Worm (Caenorhabditis elegans) whole organism, young adult: ENCODE results near the gene frpr-3.
A peak's percentile ranks its signal among the peaks of the same experiment; 100 is the strongest.

Experiments used
- B0261.1 ChIP-seq: sonication (generic microtip); optimal IDR thresholded peaks from 2 replicates; lab custom pipeline; 2016; ENCODE audit warnings: mild to moderate bottlenecking, missing genetic modification characterization, moderate library complexity, missing compliant biosample characterization
- B0336.3 ChIP-seq: fragments of 200-800 bp; sonication (Bioruptor generic); IDR thresholded peaks from 2 replicates; pipeline ENCODE4 v1.3.6; 2022; ENCODE audit warnings: missing genetic modification characterization, missing compliant biosample characterization
- F10E7.11 ChIP-seq: sonication (generic microtip); optimal IDR thresholded peaks from 2 replicates; lab custom pipeline; 2017; ENCODE audit warnings: mild to moderate bottlenecking, missing genetic modification characterization, moderate library complexity, missing compliant biosample characterization
- F57A8.1 ChIP-seq: fragments of 200-800 bp; sonication (Bioruptor generic); optimal IDR thresholded peaks from 2 replicates; lab custom pipeline; 2018; ENCODE audit warnings: mild to moderate bottlenecking, missing genetic modification characterization, moderate library complexity, missing compliant biosample characterization
- F57C9.4 ChIP-seq: sonication (generic microtip); optimal IDR thresholded peaks from 2 replicates; lab custom pipeline; 2017; ENCODE audit warnings: mild to moderate bottlenecking, missing genetic modification characterization, missing compliant biosample characterization
- K12H6.12 ChIP-seq: fragments of 200-800 bp; sonication (Bioruptor generic); optimal IDR thresholded peaks from 2 replicates; lab custom pipeline; 2018; ENCODE audit warnings: mild to moderate bottlenecking, missing genetic modification characterization, missing compliant biosample characterization
- T07F8.4 ChIP-seq: sonication (generic microtip); optimal IDR thresholded peaks from 2 replicates; lab custom pipeline; 2016; ENCODE audit warnings: mild to moderate bottlenecking, missing genetic modification characterization, moderate library complexity, missing compliant biosample characterization
- Y53G8AR.9 ChIP-seq: fragments of 200-800 bp; sonication (Bioruptor generic); conservative IDR thresholded peaks from 2 replicates; pipeline ENCODE4 v1.3.6; 2022; ENCODE audit warnings: missing genetic modification reagents, missing genetic modification characterization, missing compliant biosample characterization
- Y56A3A.18 ChIP-seq: fragments of 200-800 bp; sonication (Bioruptor generic); IDR thresholded peaks from 2 replicates; pipeline ENCODE4 v1.3.6; 2022; ENCODE audit warnings: missing genetic modification reagents, missing genetic modification characterization, missing compliant biosample characterization
- Y67H2A.10 ChIP-seq: fragments of 200-800 bp; sonication (Bioruptor generic); conservative IDR thresholded peaks from 2 replicates; pipeline ENCODE4 v1.3.6; 2022; ENCODE audit warnings: missing genetic modification reagents, missing genetic modification characterization, missing compliant biosample characterization
- Y79H2A.3 ChIP-seq: fragments of 200-800 bp; sonication (Bioruptor generic); conservative IDR thresholded peaks from 2 replicates; pipeline ENCODE4 v1.3.6; 2022; ENCODE audit warnings: missing genetic modification reagents, missing genetic modification characterization, missing compliant biosample characterization
- Y95B8A.8 ChIP-seq: fragments of 200-800 bp; sonication (Bioruptor generic); IDR thresholded peaks from 2 replicates; pipeline ENCODE4 v1.3.6; 2022; ENCODE audit warnings: missing genetic modification reagents, missing genetic modification characterization, missing compliant biosample characterization
- ama-1 ChIP-seq, 3 experiments: fragments of 150-350 bp in 1 of 3; sonication (generic microtip) in 2 of 3; optimal IDR thresholded peaks; 2 replicates each; lab custom pipeline; 2014 to 2018; ENCODE audit warnings: missing biosample characterization in 2 of 3, missing genetic modification characterization in 2 of 3, missing genetic modification reagents in 2 of 3
- aptf-3 ChIP-seq: fragments of 200-800 bp; sonication (Bioruptor generic); IDR thresholded peaks from 2 replicates; pipeline ENCODE4 v1.3.6; 2022; ENCODE audit warnings: missing genetic modification characterization, missing compliant biosample characterization
- athp-1 ChIP-seq: sonication (generic microtip); optimal IDR thresholded peaks from 2 replicates; lab custom pipeline; 2017; ENCODE audit warnings: mild to moderate bottlenecking, missing genetic modification characterization, missing compliant biosample characterization
- attf-6 ChIP-seq: fragments of 200-800 bp; sonication (Bioruptor generic); IDR thresholded peaks from 2 replicates; pipeline ENCODE4 v1.3.6; 2022; ENCODE audit warnings: missing genetic modification reagents, missing genetic modification characterization, missing compliant biosample characterization
- ccch-3 ChIP-seq: fragments of 200-800 bp; sonication (Bioruptor generic); optimal IDR thresholded peaks from 2 replicates; lab custom pipeline; 2018; ENCODE audit warnings: mild to moderate bottlenecking, missing genetic modification characterization, missing compliant biosample characterization
- ceh-58 ChIP-seq: fragments of 200-800 bp; sonication (Bioruptor generic); IDR thresholded peaks from 2 replicates; pipeline ENCODE4 v1.3.6; 2022; ENCODE audit warnings: missing genetic modification characterization, missing compliant biosample characterization
- ceh-91 ChIP-seq: fragments of 200-800 bp; sonication (Bioruptor generic); IDR thresholded peaks from 2 replicates; pipeline ENCODE4 v1.3.6; 2022; ENCODE audit warnings: missing genetic modification reagents, missing genetic modification characterization, missing compliant biosample characterization
- die-1 ChIP-seq: sonication (generic microtip); optimal IDR thresholded peaks from 2 replicates; lab custom pipeline; 2016; ENCODE audit warnings: missing genotype, mild to moderate bottlenecking, missing genetic modification characterization, missing compliant biosample characterization
- egl-18 ChIP-seq: fragments of 200-800 bp; sonication (Bioruptor generic); IDR thresholded peaks from 2 replicates; pipeline ENCODE4 v1.3.6; 2022; ENCODE audit warnings: missing genetic modification reagents, missing genetic modification characterization, missing compliant biosample characterization
- ekl-4 ChIP-seq: fragments of 200-800 bp; sonication (Bioruptor generic); IDR thresholded peaks from 2 replicates; pipeline ENCODE4 v1.3.6; 2022; ENCODE audit warnings: missing genetic modification reagents, missing genetic modification characterization, missing compliant biosample characterization
- ets-4 ChIP-seq: fragments of 200-800 bp; sonication (Bioruptor generic); optimal IDR thresholded peaks from 2 replicates; lab custom pipeline; 2018; ENCODE audit warnings: mild to moderate bottlenecking, missing genetic modification characterization, missing compliant biosample characterization
- him-1 ChIP-seq: sonication (generic microtip); optimal IDR thresholded peaks from 2 replicates; lab custom pipeline; 2016; ENCODE audit warnings: missing genotype, missing genetic modification reagents, missing genetic modification characterization, missing compliant biosample characterization
- hmg-1.2 ChIP-seq: fragments of 200-800 bp; sonication (Bioruptor generic); IDR thresholded peaks from 2 replicates; pipeline ENCODE4 v1.3.6; 2022; ENCODE audit warnings: missing genetic modification reagents, missing genetic modification characterization, missing compliant biosample characterization
- hrde-1 ChIP-seq: sonication (generic microtip); optimal IDR thresholded peaks from 2 replicates; lab custom pipeline; 2016; ENCODE audit warnings: missing genetic modification characterization, mild to moderate bottlenecking, missing compliant biosample characterization, moderate library complexity, missing genotype, missing genetic modification reagents, borderline replicate concordance
- hsf-1 ChIP-seq: fragments of 200-800 bp; sonication (Bioruptor generic); IDR thresholded peaks from 2 replicates; pipeline ENCODE4 v1.3.6; 2022; ENCODE audit warnings: missing genetic modification reagents, missing genetic modification characterization, missing compliant biosample characterization
- lin-40 ChIP-seq: sonication (generic microtip); optimal IDR thresholded peaks from 2 replicates; lab custom pipeline; 2016; ENCODE audit warnings: missing genetic modification characterization, mild to moderate bottlenecking, missing compliant biosample characterization, missing genotype, missing genetic modification reagents
- lin-54 ChIP-seq: fragments of 200-800 bp; sonication (Bioruptor generic); optimal IDR thresholded peaks from 2 replicates; lab custom pipeline; 2018; ENCODE audit warnings: mild to moderate bottlenecking, missing genetic modification characterization, missing compliant biosample characterization
- madf-6 ChIP-seq: fragments of 200-800 bp; sonication (Bioruptor generic); IDR thresholded peaks from 2 replicates; pipeline ENCODE4 v1.3.6; 2022; ENCODE audit warnings: missing genetic modification reagents, missing genetic modification characterization, missing compliant biosample characterization
- pbrm-1 ChIP-seq: fragments of 200-800 bp; sonication (Bioruptor generic); IDR thresholded peaks from 2 replicates; pipeline ENCODE4 v1.3.6; 2022; ENCODE audit warnings: missing genetic modification reagents, missing genetic modification characterization, missing compliant biosample characterization
- pha-4 ChIP-seq: fragments of 150-350 bp; sonication (generic microtip); optimal IDR thresholded peaks from 2 replicates; lab custom pipeline; 2014; ENCODE audit warnings: missing biosample characterization, missing genetic modification reagents, missing genetic modification characterization
- repo-1 ChIP-seq: sonication (generic microtip); optimal IDR thresholded peaks from 2 replicates; lab custom pipeline; 2017; ENCODE audit warnings: mild to moderate bottlenecking, missing genetic modification characterization, missing compliant biosample characterization
- snpc-1.1 ChIP-seq: sonication (generic microtip); optimal IDR thresholded peaks from 2 replicates; lab custom pipeline; 2017; ENCODE audit warnings: missing genetic modification characterization, mild to moderate bottlenecking, missing compliant biosample characterization, antibody characterized with exemption, moderate library complexity, missing genotype, missing genetic modification reagents; ENCODE audit not compliant: insufficient read depth
- snpc-3.4 ChIP-seq: sonication (generic microtip); optimal IDR thresholded peaks from 2 replicates; lab custom pipeline; 2017; ENCODE audit warnings: missing genetic modification characterization, mild to moderate bottlenecking, missing compliant biosample characterization, antibody characterized with exemption, moderate library complexity, missing genotype, missing genetic modification reagents
- somi-1 ChIP-seq: fragments of 200-800 bp; sonication (Bioruptor generic); optimal IDR thresholded peaks from 2 replicates; lab custom pipeline; 2018; ENCODE audit warnings: mild to moderate bottlenecking, missing genetic modification characterization, missing compliant biosample characterization
- ztf-22 ChIP-seq: fragments of 200-800 bp; sonication (Bioruptor generic); optimal IDR thresholded peaks from 2 replicates; lab custom pipeline; 2018; ENCODE audit warnings: mild to moderate bottlenecking, missing genetic modification characterization, moderate library complexity, missing compliant biosample characterization
- ztf-28 ChIP-seq: fragments of 200-800 bp; sonication (Bioruptor generic); IDR thresholded peaks from 2 replicates; pipeline ENCODE4 v1.3.6; 2022; ENCODE audit warnings: missing genetic modification reagents, missing genetic modification characterization, missing compliant biosample characterization

frpr-3 gene

DNA sequence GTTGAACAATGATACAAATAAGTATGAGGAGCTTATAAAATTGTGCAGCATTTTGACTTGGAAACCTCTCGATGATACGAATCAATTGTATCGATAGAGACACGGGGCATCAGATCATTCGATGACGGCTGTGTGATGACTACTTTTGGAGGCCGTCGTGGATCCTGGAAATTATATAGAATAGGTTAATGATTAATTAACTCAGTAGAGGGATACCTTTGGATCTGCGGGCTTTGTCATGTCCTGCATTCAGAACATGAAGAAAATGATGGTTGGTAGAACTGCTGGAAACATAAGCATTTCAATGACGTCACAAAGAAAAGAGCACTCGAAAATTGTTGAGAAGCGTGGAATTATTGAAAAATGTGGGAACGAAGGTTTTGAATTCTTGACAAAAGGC, 43.5 kb downstream of the frpr-3 start, which contains the start of gene ZK742.6:
ZK742.6 (minus strand) TSS at position 342 of the 400 bp plus-strand sequence.
- TF ChIP-seq die-1 (tag; lab: Kevin White, UChicago) (no peak), hmg-1.2 (GFP tag; lab: Robert Waterston, UW) (no peak), hsf-1 (GFP tag; lab: Robert Waterston, UW) (peak; percentile 75), pbrm-1 (0 out of 2 replicates have a peak, but pooled peaks have one; percentile 52), him-1 (tag; lab: Kevin White, UChicago) (peak; percentile 71), F57C9.4 (tag; lab: Kevin White, UChicago) (no peak), ama-1 (optimal IDR thresholded peaks at IDR 0.05; lab: Kevin White, UChicago) (no peak), ama-1 (GFP tag; optimal IDR thresholded peaks at IDR 0.05; lab: Kevin White, UChicago) (no peak), B0336.3 (GFP tag; lab: Robert Waterston, UW) (peak; percentile 57), lin-54 (GFP tag; lab: Kevin White, UChicago) (peak; percentile 34), attf-6 (peak; percentile 41; the same call in 1 of the 2 replicates), ztf-22 (GFP tag; lab: Kevin White, UChicago) (no peak), ceh-58 (GFP tag; lab: Robert Waterston, UW) (0 out of 2 replicates have a peak, but pooled peaks have one; percentile 42), repo-1 (tag; lab: Kevin White, UChicago) (peak; percentile 22), athp-1 (tag; lab: Kevin White, UChicago) (peak; percentile 8), Y67H2A.10 (GFP tag; lab: Robert Waterston, UW) (no peak), snpc-3.4 (tag; lab: Kevin White, UChicago) (no peak), egl-18 (GFP tag; lab: Robert Waterston, UW) (no peak), Y95B8A.8 (no peak), aptf-3 (no peak), ztf-28 (GFP tag; lab: Robert Waterston, UW) (no peak), B0261.1 (tag; lab: Kevin White, UChicago) (no peak), pha-4 (tag; lab: Kevin White, UChicago) (no peak), F57A8.1 (GFP tag; lab: Kevin White, UChicago) (no peak), snpc-1.1 (no peak), somi-1 (GFP tag; lab: Kevin White, UChicago) (no peak), ceh-91 (no peak), ekl-4 (GFP tag; lab: Robert Waterston, UW) (peak; percentile 66), Y56A3A.18 (GFP tag; lab: Robert Waterston, UW) (peak; percentile 59; the same call in 1 of the 2 replicates), Y53G8AR.9 (0 out of 2 replicates have a peak, but pooled peaks have one; percentile 50), K12H6.12 (tag; lab: Kevin White, UChicago) (no peak), madf-6 (GFP tag; lab: Robert Waterston, UW) (peak; percentile 57), ccch-3 (no peak), Y79H2A.3 (no peak), hrde-1 (tag; lab: Kevin White, UChicago) (peak; percentile 53)

DNA sequence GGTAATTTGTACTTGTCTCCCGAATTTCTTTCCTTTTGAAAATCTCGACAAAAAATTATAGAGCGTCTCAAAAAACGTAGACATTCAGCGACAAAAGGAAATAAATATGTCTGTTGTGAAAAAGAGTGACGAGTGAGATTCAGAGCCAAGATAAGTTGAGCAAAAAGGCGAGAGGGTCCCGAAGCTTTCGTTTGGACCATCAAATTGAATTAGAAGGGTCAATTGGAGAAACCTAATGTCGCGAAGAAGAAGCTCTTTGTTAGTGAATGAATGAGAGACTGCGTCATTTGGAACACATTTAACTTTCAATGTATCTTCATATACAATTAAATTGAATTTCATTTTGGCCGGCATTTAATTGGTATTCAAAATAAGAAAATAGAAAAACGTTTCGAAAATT, 45.4 kb downstream of the frpr-3 start:
- TF ChIP-seq T07F8.4 (no peak), lin-40 (tag; lab: Kevin White, UChicago) (no peak), ets-4 (GFP tag; lab: Kevin White, UChicago) (no peak), F10E7.11 (tag; lab: Kevin White, UChicago) (no peak)
